Fruit fly (Drosophila melanogaster): ENCODE results near the gene CG7049.

Gene CG7049

dm6 chr3L:153670-154069, 22.4 kb downstream of the CG7049 start (continued):
- TF ChIP-seq amos (GFP tag; IDR thresholded peaks at IDR 0.05; ENCODE audit: partially characterized antibody) = no peak

DNA sequence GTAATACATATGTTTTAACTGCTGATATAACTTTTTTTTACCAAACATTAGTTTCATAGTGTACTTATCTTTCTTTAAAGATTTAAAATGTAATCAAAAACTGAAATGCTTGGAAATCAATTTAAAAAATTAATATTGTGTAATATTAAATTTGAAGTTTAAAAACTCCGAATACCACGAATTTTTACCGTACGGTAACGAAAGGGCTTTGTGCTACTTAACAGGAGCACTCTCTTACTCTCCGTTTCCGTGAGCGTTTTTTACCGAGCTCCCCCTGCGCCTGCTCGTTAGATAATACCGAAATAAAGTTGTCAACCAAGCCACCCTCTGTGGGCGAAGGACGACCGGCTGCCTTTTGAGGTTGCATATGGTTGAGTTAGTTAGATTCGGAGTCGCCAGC, 23.5 kb downstream of the CG7049 start, which contains the start of the genes Dic61B and p130CAS:
Gene Dic61B, minus strand, starts transcription at position 101 of the 400 bp plus-strand sequence.
Gene p130CAS, plus strand, starts transcription at position 396 of the 400 bp plus-strand sequence.
- TF ChIP-seq CG15696 (tag; optimal IDR thresholded peaks at IDR 0.05) (no peak), seq (GFP tag; IDR thresholded peaks at IDR 0.05) (no peak), ewg (GFP tag; optimal IDR thresholded peaks at IDR 0.05) (peak; percentile 67), CG3838 (GFP tag; optimal IDR thresholded peaks at IDR 0.05) (no peak), pum (GFP tag; optimal IDR thresholded peaks at IDR 0.05) (no peak), CG17612 (GFP tag; IDR thresholded peaks at IDR 0.05) (no peak), gcm2 (GFP tag; optimal IDR thresholded peaks at IDR 0.05) (no peak), ara (GFP tag; IDR thresholded peaks at IDR 0.05) (no peak), zf30C (GFP tag; optimal IDR thresholded peaks at IDR 0.05) (no peak), E2f1 (GFP tag; IDR thresholded peaks at IDR 0.05) (no peak), Trl (optimal IDR thresholded peaks at IDR 0.05) (peak; percentile 14 to 19), Trl (GFP tag; optimal IDR thresholded peaks at IDR 0.05) (no peak), CG6683 (GFP tag; optimal IDR thresholded peaks at IDR 0.05) (no peak), bab2 (GFP tag; optimal IDR thresholded peaks at IDR 0.05) (no peak), Bgb (GFP tag; IDR thresholded peaks at IDR 0.05; ENCODE audit: partially characterized antibody) (no peak), CG17328 (GFP tag; IDR thresholded peaks at IDR 0.05) (no peak), CG15479 (GFP tag; optimal IDR thresholded peaks at IDR 0.05) (no peak), danr (GFP tag; IDR thresholded peaks at IDR 0.05) (no peak), CG34422 (GFP tag; IDR thresholded peaks at IDR 0.05) (no peak), Nf-YB (GFP tag; optimal IDR thresholded peaks at IDR 0.05) (no peak), Deaf1 (tag; optimal IDR thresholded peaks at IDR 0.05) (peak; percentile 45), CG30403 (GFP tag; optimal IDR thresholded peaks at IDR 0.05) (no peak), ken (GFP tag; IDR thresholded peaks at IDR 0.05) (no peak)

DNA sequence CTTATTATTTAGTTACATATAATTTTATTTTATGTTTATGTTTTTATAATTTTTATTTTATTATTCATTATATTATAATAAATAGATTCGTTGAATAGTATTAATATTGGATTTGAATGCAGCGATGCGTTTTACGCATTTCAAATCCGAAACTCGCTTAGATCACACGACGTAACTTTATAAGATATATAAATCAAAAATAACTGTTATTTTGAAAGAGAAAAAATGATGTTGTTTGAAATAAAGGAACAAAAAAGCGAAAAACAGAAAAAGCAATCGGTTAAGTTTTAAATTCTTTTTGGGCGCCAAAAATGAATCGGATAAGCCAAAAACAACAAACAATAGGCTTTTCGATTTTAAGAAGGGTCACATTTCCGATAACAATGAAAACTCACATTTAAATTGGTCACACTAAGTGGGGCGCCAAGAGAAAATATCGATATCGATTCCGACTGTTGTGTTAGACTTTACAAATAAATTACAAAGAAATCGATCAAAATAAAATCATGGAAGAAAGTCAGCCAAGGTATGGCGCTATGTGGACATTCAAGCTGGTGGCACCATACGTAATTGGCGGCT, 29.9 kb downstream of the CG7049 start, which contains the start of gene CG6845:
Gene CG6845, plus strand, starts transcription at position 436 of the 579 bp plus-strand sequence.
- TF ChIP-seq CG10654 (GFP tag; optimal IDR thresholded peaks at IDR 0.05) (no peak), CG1529 (GFP tag; optimal IDR thresholded peaks at IDR 0.05) (no peak), CG7928 (GFP tag; optimal IDR thresholded peaks at IDR 0.05) (peak; percentile 15), CG10431 (GFP tag; optimal IDR thresholded peaks at IDR 0.05) (no peak), corto (GFP tag; optimal IDR thresholded peaks at IDR 0.05) (peak; percentile 7), CG12942 (GFP tag; optimal IDR thresholded peaks at IDR 0.05) (no peak), Ets97D (GFP tag; optimal IDR thresholded peaks at IDR 0.05) (peak; percentile 72), Ada2b (GFP tag; IDR thresholded peaks at IDR 0.05) (no peak), Doc2 (GFP tag; IDR thresholded peaks at IDR 0.05) (no peak), onecut (GFP tag; IDR thresholded peaks at IDR 0.05) (peak; percentile 29), CG11723 (GFP tag; optimal IDR thresholded peaks at IDR 0.05) (no peak), knrl (GFP tag; IDR thresholded peaks at IDR 0.05; ENCODE audit: partially characterized antibody) (peak; percentile 38; the same call in 2 of the 3 replicates), CG32772 (GFP tag; IDR thresholded peaks at IDR 0.05) (no peak), tna (GFP tag; IDR thresholded peaks at IDR 0.05; ENCODE audit: partially characterized antibody) (peak; percentile 92), CG10147 (GFP tag; optimal IDR thresholded peaks at IDR 0.05) (no peak), CG4617 (GFP tag; optimal IDR thresholded peaks at IDR 0.05; ENCODE audit: borderline replicate concordance) (no peak), kay (GFP tag; optimal IDR thresholded peaks at IDR 0.05) (no peak), CG18262 (tag; optimal IDR thresholded peaks at IDR 0.05) (no peak), pnt (GFP tag; optimal IDR thresholded peaks at IDR 0.05) (no peak), insv (GFP tag; optimal IDR thresholded peaks at IDR 0.05) (no peak), Oli (tag; optimal IDR thresholded peaks at IDR 0.05) (no peak), BtbVII (GFP tag; optimal IDR thresholded peaks at IDR 0.05) (no peak), ERR (GFP tag; optimal IDR thresholded peaks at IDR 0.05) (no peak), C15 (GFP tag; IDR thresholded peaks at IDR 0.05) (no peak), trh (GFP tag; optimal IDR thresholded peaks at IDR 0.05) (no peak), btn (GFP tag; optimal IDR thresholded peaks at IDR 0.05) (no peak)
